Worm (Caenorhabditis elegans): Measurements from ENCODE around the gene smrd-1.

Gene smrd-1

ce11 chrIII:10432104-10432503 is 3.7 kb downstream of the smrd-1 start (continued):
- TF ChIP-seq snpc-4 (tag; optimal IDR thresholded peaks at IDR 0.05): no peak
- TF ChIP-seq mls-2 (tag; optimal IDR thresholded peaks at IDR 0.05): peak; percentile 69
- peak; percentile 92 for TF ChIP-seq hlh-1 (tag; optimal IDR thresholded peaks at IDR 0.05)
- TF ChIP-seq nhr-237 (tag; optimal IDR thresholded peaks at IDR 0.05): no peak

ce11 chrIII:10427882-10428281 is 7.9 kb downstream of the smrd-1 start, which contains the start of gene prp-3:
TSS of gene prp-3 (minus strand) at chrIII:10427982.
- no peak for TF ChIP-seq drap-1 (GFP tag; optimal IDR thresholded peaks at IDR 0.05)
- no peak for TF ChIP-seq nhr-76 (tag; optimal IDR thresholded peaks at IDR 0.05)
- TF ChIP-seq ceh-83 (GFP tag; optimal IDR thresholded peaks at IDR 0.05): no peak
- TF ChIP-seq sptf-1 (tag; optimal IDR thresholded peaks at IDR 0.05): no peak
- TF ChIP-seq lsy-2 (tag; optimal IDR thresholded peaks at IDR 0.05): no peak
- TF ChIP-seq lin-32 (GFP tag; optimal IDR thresholded peaks at IDR 0.05): no peak
- no peak for TF ChIP-seq zip-8 (tag; optimal IDR thresholded peaks at IDR 0.05)
- no peak for TF ChIP-seq hlh-1 (tag; optimal IDR thresholded peaks at IDR 0.05)
- no peak for TF ChIP-seq unc-120 (tag; optimal IDR thresholded peaks at IDR 0.05; ENCODE audit: poor library complexity, severe bottlenecking)
- no peak for TF ChIP-seq nhr-2 (tag; optimal IDR thresholded peaks at IDR 0.05)
- no peak for TF ChIP-seq ceh-43 (GFP tag; optimal IDR thresholded peaks at IDR 0.05)
- no peak for TF ChIP-seq ztf-11 (tag; optimal IDR thresholded peaks at IDR 0.05)
- TF ChIP-seq blmp-1 (tag; optimal IDR thresholded peaks at IDR 0.05): no peak
- TF ChIP-seq tbx-8 (GFP tag; optimal IDR thresholded peaks at IDR 0.05): no peak
- no peak for TF ChIP-seq cnd-1 (tag; optimal IDR thresholded peaks at IDR 0.05)
- no peak for TF ChIP-seq mab-5 (tag; optimal IDR thresholded peaks at IDR 0.05)
- no peak for TF ChIP-seq pha-4 (tag; optimal IDR thresholded peaks at IDR 0.05)
- no peak for TF ChIP-seq flh-1 (GFP tag; optimal IDR thresholded peaks at IDR 0.05)

ce11 chrIII:10423906-10424305 is 11.9 kb downstream of the smrd-1 start, which contains the start of gene M03C11.6:
TSS of gene M03C11.6 (minus strand) at chrIII:10424006.
- no peak for TF ChIP-seq M03D4.4 (tag; optimal IDR thresholded peaks at IDR 0.05)
- no peak for TF ChIP-seq cnd-1 (tag; optimal IDR thresholded peaks at IDR 0.05)
- no peak for TF ChIP-seq mab-5 (tag; optimal IDR thresholded peaks at IDR 0.05)
- no peak for TF ChIP-seq unc-62 (GFP tag; optimal IDR thresholded peaks at IDR 0.05)
- TF ChIP-seq blmp-1 (tag; optimal IDR thresholded peaks at IDR 0.05): no peak
- TF ChIP-seq ztf-11 (tag; optimal IDR thresholded peaks at IDR 0.05): no peak

- TF ChIP-seq M03D4.4 (tag; optimal IDR thresholded peaks at IDR 0.05): no peak
- TF ChIP-seq snpc-4 (tag; optimal IDR thresholded peaks at IDR 0.05): no peak
- TF ChIP-seq ceh-83 (GFP tag; optimal IDR thresholded peaks at IDR 0.05): no peak
- TF ChIP-seq mep-1 (tag; optimal IDR thresholded peaks at IDR 0.05): no peak
- no peak for TF ChIP-seq drap-1 (GFP tag; optimal IDR thresholded peaks at IDR 0.05)
- no peak for TF ChIP-seq zip-8 (tag; optimal IDR thresholded peaks at IDR 0.05)
- TF ChIP-seq ztf-11 (tag; optimal IDR thresholded peaks at IDR 0.05): no peak
- TF ChIP-seq unc-39 (tag; optimal IDR thresholded peaks at IDR 0.05): no peak
- TF ChIP-seq unc-120 (tag; optimal IDR thresholded peaks at IDR 0.05; ENCODE audit: poor library complexity, severe bottlenecking): no peak
- no peak for TF ChIP-seq nhr-12 (tag; optimal IDR thresholded peaks at IDR 0.05)
- no peak for TF ChIP-seq sptf-1 (tag; optimal IDR thresholded peaks at IDR 0.05)
- no peak for TF ChIP-seq elt-3 (tag; optimal IDR thresholded peaks at IDR 0.05)
- no peak for TF ChIP-seq nhr-28 (tag; optimal IDR thresholded peaks at IDR 0.05)
- TF ChIP-seq blmp-1 (tag; optimal IDR thresholded peaks at IDR 0.05): no peak
These were observed 14.1 kb downstream of the smrd-1 start for ce11 chrIII:10421680-10422079.

ce11 chrIII:10415822-10416221 is 20.0 kb downstream of the smrd-1 start, which contains the start of gene ymel-1:
TSS of gene ymel-1 (plus strand) at chrIII:10416139.
- TF ChIP-seq hlh-1 (tag; optimal IDR thresholded peaks at IDR 0.05) (no peak), M03D4.4 (tag; optimal IDR thresholded peaks at IDR 0.05) (peak; percentile 25)

ce11 chrIII:10407198-10407663 is 28.6 kb downstream of the smrd-1 start, which contains the start of gene hat-1:
TSS of gene hat-1 (minus strand) at chrIII:10407248.
- TF ChIP-seq zip-8 (tag; optimal IDR thresholded peaks at IDR 0.05) (peak; percentile 1), ztf-11 (tag; optimal IDR thresholded peaks at IDR 0.05) (peak; percentile 14), nhr-237 (tag; optimal IDR thresholded peaks at IDR 0.05) (peak; percentile 85), drap-1 (GFP tag; optimal IDR thresholded peaks at IDR 0.05) (no peak), nhr-2 (tag; optimal IDR thresholded peaks at IDR 0.05) (no peak), ceh-43 (GFP tag; optimal IDR thresholded peaks at IDR 0.05) (no peak), bed-3 (GFP tag; optimal IDR thresholded peaks at IDR 0.05) (no peak), lin-32 (GFP tag; optimal IDR thresholded peaks at IDR 0.05) (no peak), flh-1 (GFP tag; optimal IDR thresholded peaks at IDR 0.05) (no peak), sptf-1 (tag; optimal IDR thresholded peaks at IDR 0.05) (peak; percentile 23), elt-1 (tag; optimal IDR thresholded peaks at IDR 0.05; ENCODE audit: borderline replicate concordance, insufficient read depth) (peak; percentile 13), mls-2 (tag; optimal IDR thresholded peaks at IDR 0.05) (no peak), lin-13 (tag; optimal IDR thresholded peaks at IDR 0.05) (peak; percentile 84), nhr-76 (tag; optimal IDR thresholded peaks at IDR 0.05) (no peak), lsy-2 (tag; optimal IDR thresholded peaks at IDR 0.05) (peak; percentile 84), mab-5 (tag; optimal IDR thresholded peaks at IDR 0.05) (no peak), mep-1 (tag; optimal IDR thresholded peaks at IDR 0.05) (peak; percentile 63), tbx-8 (GFP tag; optimal IDR thresholded peaks at IDR 0.05) (peak; percentile 27), pha-4 (tag; optimal IDR thresholded peaks at IDR 0.05) (peak; percentile 76), cnd-1 (tag; optimal IDR thresholded peaks at IDR 0.05) (no peak), unc-120 (tag; optimal IDR thresholded peaks at IDR 0.05; ENCODE audit: poor library complexity, severe bottlenecking) (peak; percentile 7), blmp-1 (tag; optimal IDR thresholded peaks at IDR 0.05) (no peak), ham-2 (GFP tag; optimal IDR thresholded peaks at IDR 0.05) (peak; percentile 8), ces-1 (GFP tag; optimal IDR thresholded peaks at IDR 0.05) (peak; percentile 68), sem-2 (GFP tag; optimal IDR thresholded peaks at IDR 0.05) (no peak), ceh-39 (tag; optimal IDR thresholded peaks at IDR 0.05) (peak; percentile 45), elt-3 (tag; optimal IDR thresholded peaks at IDR 0.05) (no peak)
